Worm (Caenorhabditis elegans): Measurements from ENCODE around the gene F43C1.7.

DNA sequence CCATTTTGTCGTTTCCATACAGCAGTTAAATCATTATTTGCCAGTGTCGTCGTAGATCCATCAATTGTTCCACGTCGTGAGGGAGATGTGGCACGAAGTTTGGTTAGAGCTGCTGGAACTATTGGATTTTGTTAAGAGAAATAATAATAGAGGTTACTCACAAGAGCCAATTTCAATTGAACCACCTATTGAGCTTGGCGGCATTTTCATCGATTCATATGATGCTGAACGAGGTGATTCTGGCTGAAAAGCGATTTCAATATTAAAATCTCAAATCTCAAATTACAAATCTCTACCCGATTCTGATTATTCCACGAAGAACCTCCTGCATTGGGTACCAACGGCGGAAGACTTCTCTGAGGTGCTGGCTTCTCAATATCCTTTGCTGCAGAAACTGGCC is 15.5 kb upstream of the F43C1.7 start:
- no peak for TF ChIP-seq nhr-12 (tag; optimal IDR thresholded peaks at IDR 0.05)
- no peak for TF ChIP-seq ztf-11 (tag; optimal IDR thresholded peaks at IDR 0.05)
- TF ChIP-seq nhr-21 (tag; optimal IDR thresholded peaks at IDR 0.05): no peak
- no peak for TF ChIP-seq lin-11 (tag; optimal IDR thresholded peaks at IDR 0.05)
- TF ChIP-seq mdl-1 (tag; optimal IDR thresholded peaks at IDR 0.05): no peak
- no peak for TF ChIP-seq R02D3.7 (tag; optimal IDR thresholded peaks at IDR 0.05)
- no peak for TF ChIP-seq crh-2 (tag; optimal IDR thresholded peaks at IDR 0.05)
- no peak for TF ChIP-seq lsy-2 (tag; optimal IDR thresholded peaks at IDR 0.05)
- no peak for TF ChIP-seq sem-4 (tag; optimal IDR thresholded peaks at IDR 0.05)
- no peak for TF ChIP-seq ceh-82 (tag; optimal IDR thresholded peaks at IDR 0.05)
- TF ChIP-seq zag-1 (tag; optimal IDR thresholded peaks at IDR 0.05): no peak
- TF ChIP-seq skn-1 (tag; optimal IDR thresholded peaks at IDR 0.05): no peak
- no peak for TF ChIP-seq elt-3 (tag; optimal IDR thresholded peaks at IDR 0.05)

Data from whole organism, L2 larva.